Worm (Caenorhabditis elegans): ENCODE data around the gene dyf-2.

ce11 chrIII:13694048-13694447 is 7.8 kb upstream of the dyf-2 start:
- TF ChIP-seq tab-1 (GFP tag; IDR thresholded peaks at IDR 0.05) (no peak), med-1 (GFP tag; optimal IDR thresholded peaks at IDR 0.05; ENCODE audit: insufficient read depth) (no peak), T22C8.4 (GFP tag; IDR thresholded peaks at IDR 0.05) (no peak), cog-1 (tag; optimal IDR thresholded peaks at IDR 0.05) (no peak), ztf-23 (GFP tag; IDR thresholded peaks at IDR 0.05) (no peak)
